Worm (Caenorhabditis elegans): ENCODE data around the gene str-40.

Gene str-40

ce11 chrV:3058996-3059395 lies 10.0 kb downstream of the str-40 start, which contains the start of gene str-244:
TSS of gene str-244 (minus strand) at chrV:3059096.
- no peak for TF ChIP-seq pax-3 (tag; optimal IDR thresholded peaks at IDR 0.05)
- TF ChIP-seq dsc-1 (tag; optimal IDR thresholded peaks at IDR 0.05), result no peak
- TF ChIP-seq ceh-82 (tag; optimal IDR thresholded peaks at IDR 0.05), result no peak
- no peak for TF ChIP-seq lin-39 (tag; optimal IDR thresholded peaks at IDR 0.05)
- no peak for TF ChIP-seq mdl-1 (tag; optimal IDR thresholded peaks at IDR 0.05)
- TF ChIP-seq blmp-1 (tag; optimal IDR thresholded peaks at IDR 0.05), result no peak
- no peak for TF ChIP-seq lin-13 (GFP tag; optimal IDR thresholded peaks at IDR 0.05)
- TF ChIP-seq skn-1 (tag; optimal IDR thresholded peaks at IDR 0.05), result no peak
- TF ChIP-seq nhr-85 (tag), result no peak
- no peak for TF ChIP-seq elt-3 (tag; optimal IDR thresholded peaks at IDR 0.05)
- no peak for TF ChIP-seq nhr-90 (tag; optimal IDR thresholded peaks at IDR 0.05; ENCODE audit: poor library complexity)
- no peak for TF ChIP-seq efl-3 (GFP tag; optimal IDR thresholded peaks at IDR 0.05)
- TF ChIP-seq xbp-1 (tag; optimal IDR thresholded peaks at IDR 0.05), result no peak
- no peak for TF ChIP-seq nhr-19 (GFP tag; conservative IDR thresholded peaks at IDR 0.05)
- TF ChIP-seq sox-4 (tag; optimal IDR thresholded peaks at IDR 0.05), result no peak
- TF ChIP-seq aha-1 (tag; optimal IDR thresholded peaks at IDR 0.05), result no peak
- no peak for TF ChIP-seq zip-4 (GFP tag; optimal IDR thresholded peaks at IDR 0.05)
- TF ChIP-seq unc-62 (GFP tag; optimal IDR thresholded peaks at IDR 0.05), result no peak
- no peak for TF ChIP-seq mef-2 (tag; optimal IDR thresholded peaks at IDR 0.05)

DNA sequence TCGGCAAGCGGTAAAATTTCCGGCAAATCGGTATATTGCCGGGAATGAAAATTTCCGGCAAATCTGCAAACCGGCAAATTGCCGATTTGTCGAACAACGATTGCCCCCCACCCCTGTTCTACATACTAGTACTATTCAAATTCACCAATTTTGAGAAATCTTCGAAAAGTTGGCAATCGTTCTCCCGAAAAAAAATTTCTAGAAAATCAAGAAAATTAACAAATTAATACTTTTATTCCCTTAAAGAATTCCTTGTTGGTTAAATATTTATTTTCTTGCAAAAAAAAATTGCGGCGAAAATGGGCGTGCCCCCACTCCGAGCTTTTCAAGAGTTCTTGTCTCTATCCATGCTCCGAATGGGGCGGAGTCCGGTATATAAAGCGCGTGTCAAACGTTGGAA lies 14.7 kb downstream of the str-40 start, which contains the start of gene C50H11.8:
Gene C50H11.8 (plus strand): TSS at position 301 of the 400 bp plus-strand sequence.
- no peak for TF ChIP-seq zip-4 (GFP tag; optimal IDR thresholded peaks at IDR 0.05)
- no peak for TF ChIP-seq efl-1 (optimal IDR thresholded peaks at IDR 0.05)
- peak in 1 of 2 experiments; percentile 18 for TF ChIP-seq efl-1 (GFP tag; optimal IDR thresholded peaks at IDR 0.05 in 1 of 2)

- TF ChIP-seq dsc-1 (tag; optimal IDR thresholded peaks at IDR 0.05), result no peak
- TF ChIP-seq ets-5 (GFP tag; IDR thresholded peaks at IDR 0.05), result no peak
- no peak for TF ChIP-seq lin-15B (tag; optimal IDR thresholded peaks at IDR 0.05)
- TF ChIP-seq nhr-71 (tag; optimal IDR thresholded peaks at IDR 0.05), result no peak
- no peak for TF ChIP-seq unc-98 (GFP tag; IDR thresholded peaks at IDR 0.05)
- no peak for TF ChIP-seq sup-37 (GFP tag; optimal IDR thresholded peaks at IDR 0.05)
- no peak for TF ChIP-seq zip-4 (GFP tag; optimal IDR thresholded peaks at IDR 0.05)
These were observed 22.6 kb downstream of the str-40 start for ce11 chrV:3046364-3046763.

DNA sequence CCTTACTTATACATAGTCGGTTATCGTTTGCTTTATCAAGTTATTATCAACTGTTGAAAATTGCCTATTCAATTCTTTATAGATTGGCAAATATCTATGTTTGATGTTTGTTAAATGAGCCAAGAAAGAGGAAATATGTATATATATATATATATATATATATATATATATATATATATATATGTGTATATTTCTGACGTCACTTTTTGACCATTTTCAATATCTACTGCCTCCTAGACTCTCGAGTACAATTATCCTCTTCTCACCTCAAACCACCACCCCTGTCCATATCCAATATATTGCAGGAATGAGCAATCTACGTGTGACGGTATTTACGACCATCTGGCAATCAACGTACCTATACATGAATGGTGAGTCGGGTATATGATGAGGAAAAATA lies 24.2 kb downstream of the str-40 start, which contains the start of gene F59D6.1:
Gene F59D6.1 (plus strand): TSS at position 301 of the 400 bp plus-strand sequence.
- no peak for TF ChIP-seq xbp-1 (tag; optimal IDR thresholded peaks at IDR 0.05)
- TF ChIP-seq ama-1 (optimal IDR thresholded peaks at IDR 0.05), result no peak
- TF ChIP-seq hpl-2 (GFP tag; optimal IDR thresholded peaks at IDR 0.05), result no peak
- no peak for TF ChIP-seq sox-4 (tag; optimal IDR thresholded peaks at IDR 0.05)
- TF ChIP-seq irx-1 (tag; optimal IDR thresholded peaks at IDR 0.05), result no peak
- no peak for TF ChIP-seq F16B12.6 (tag; optimal IDR thresholded peaks at IDR 0.05)
- no peak for TF ChIP-seq snpc-4 (tag; optimal IDR thresholded peaks at IDR 0.05)
- no peak for TF ChIP-seq swsn-7 (tag; optimal IDR thresholded peaks at IDR 0.05)
- TF ChIP-seq nhr-12 (tag; optimal IDR thresholded peaks at IDR 0.05), result no peak
- no peak for TF ChIP-seq Y116A8C.19 (tag; optimal IDR thresholded peaks at IDR 0.05; ENCODE audit: borderline replicate concordance)
- no peak for TF ChIP-seq unc-86 (tag; optimal IDR thresholded peaks at IDR 0.05)
- no peak for TF ChIP-seq fos-1 (tag; optimal IDR thresholded peaks at IDR 0.05)
- TF ChIP-seq ets-5 (GFP tag; IDR thresholded peaks at IDR 0.05), result no peak
- TF ChIP-seq C04F5.9 (tag; optimal IDR thresholded peaks at IDR 0.05), result no peak

DNA sequence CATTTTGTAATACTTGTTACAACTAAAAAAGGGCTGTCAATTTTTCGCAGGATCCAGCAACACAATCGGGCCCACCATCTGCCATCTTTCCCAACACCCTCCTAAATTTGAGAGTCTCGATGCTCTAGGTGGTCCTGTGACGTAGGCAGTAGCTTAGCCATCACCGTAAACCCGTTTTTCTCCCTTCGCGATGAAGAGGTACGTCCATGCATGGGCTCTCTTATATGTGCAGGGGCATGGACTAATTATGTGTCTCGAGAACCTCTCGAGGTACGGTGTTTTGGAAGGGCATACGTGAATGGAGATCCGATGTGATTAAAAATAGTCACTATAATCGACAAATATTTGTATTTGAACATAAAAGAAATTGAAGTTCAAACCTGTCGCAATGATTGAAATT lies 28.1 kb downstream of the str-40 start:
- TF ChIP-seq nhr-76 (tag; optimal IDR thresholded peaks at IDR 0.05) (no peak), grh-1 (GFP tag; IDR thresholded peaks at IDR 0.05) (no peak), isw-1 (GFP tag; IDR thresholded peaks at IDR 0.05) (no peak), ztf-11 (tag; optimal IDR thresholded peaks at IDR 0.05) (no peak), nhr-77 (tag; optimal IDR thresholded peaks at IDR 0.05) (no peak), rnt-1 (tag; optimal IDR thresholded peaks at IDR 0.05) (no peak), aha-1 (tag; optimal IDR thresholded peaks at IDR 0.05) (no peak), zip-4 (GFP tag; optimal IDR thresholded peaks at IDR 0.05) (no peak), vab-15 (tag; optimal IDR thresholded peaks at IDR 0.05) (no peak), lin-35 (GFP tag; optimal IDR thresholded peaks at IDR 0.05) (no peak), mef-2 (tag; optimal IDR thresholded peaks at IDR 0.05) (no peak)

All from whole organism, L1 larva.